Fruit fly (Drosophila melanogaster): ENCODE measurements around the gene LanB1.

The LanB1 gene

DNA sequence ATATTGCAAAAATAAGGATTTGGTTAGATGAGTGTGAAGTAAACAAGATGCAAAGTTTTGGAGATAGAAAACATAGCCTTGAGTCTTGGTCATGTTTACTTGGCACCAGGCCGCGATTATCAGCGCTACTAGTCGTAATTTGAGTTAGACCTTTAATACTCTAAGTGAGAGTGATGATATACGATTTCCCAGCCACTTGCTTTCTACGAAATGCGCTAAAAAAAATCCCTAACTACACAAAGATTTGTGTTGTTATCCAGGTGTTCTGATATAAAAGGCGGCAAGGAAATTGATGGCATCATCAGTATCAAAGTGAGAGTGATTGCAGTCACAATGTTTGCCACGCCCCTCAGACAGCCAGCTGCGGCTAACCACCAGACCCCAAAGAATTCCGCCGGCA lies 31.5 kb upstream of the LanB1 start, which contains the start of gene Uro:
TSS of gene Uro (plus strand) at position 301 of the 400 bp plus-strand sequence.
- no peak for TF ChIP-seq lz (GFP tag; optimal IDR thresholded peaks at IDR 0.05)

DNA sequence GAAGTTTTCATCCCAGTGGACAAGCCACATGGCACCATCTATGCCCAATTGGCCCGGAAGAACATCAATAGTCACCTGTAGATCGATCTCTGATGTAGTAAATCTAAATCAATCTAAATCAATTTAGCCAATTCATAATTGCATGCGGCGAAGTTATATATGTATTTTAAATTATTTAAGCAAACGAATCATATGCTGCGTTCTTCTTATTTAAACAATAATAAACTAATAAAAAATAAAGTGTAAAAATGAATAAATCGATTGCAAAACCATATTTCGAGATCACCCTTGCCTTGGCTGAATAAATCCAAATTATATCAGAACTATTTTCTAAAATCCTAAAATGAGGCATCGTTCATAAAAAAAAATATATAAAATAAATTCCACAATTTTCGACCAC lies 30.1 kb upstream of the LanB1 start, which contains the start of gene CG7164:
TSS of gene CG7164 (plus strand) at position 301 of the 400 bp plus-strand sequence.
- TF ChIP-seq ss (GFP tag; optimal IDR thresholded peaks at IDR 0.05) (no peak), Hr4 (GFP tag; optimal IDR thresholded peaks at IDR 0.05) (no peak)

DNA sequence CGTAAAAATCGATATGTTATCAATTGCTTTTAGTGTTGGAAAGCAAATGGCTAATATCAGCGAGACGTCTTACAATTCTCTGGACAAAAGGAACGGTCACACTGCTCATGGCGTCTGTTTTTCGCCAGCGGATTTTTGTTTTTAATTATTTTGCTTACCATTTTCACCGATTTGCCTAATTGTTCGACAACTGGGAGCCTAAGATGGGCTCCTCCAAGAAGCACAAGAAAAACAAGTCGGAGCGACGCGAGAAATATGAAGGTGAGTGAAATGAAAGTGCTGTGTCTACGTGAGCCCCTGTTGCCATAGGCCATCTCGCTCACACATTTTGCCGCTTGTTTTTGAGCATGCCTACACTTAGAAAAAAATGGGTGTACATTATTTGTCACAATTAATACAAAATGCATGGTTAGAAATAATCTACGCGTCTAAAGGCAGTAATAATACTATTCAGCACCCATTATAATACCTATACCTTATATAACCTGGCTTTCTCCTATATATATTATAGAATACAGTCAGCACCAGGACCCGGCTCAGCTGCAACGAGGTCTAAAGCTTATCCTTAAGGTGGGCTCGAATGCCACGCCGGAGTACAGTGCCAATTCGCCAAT lies 28.3 kb upstream of the LanB1 start, which contains the start of gene Brd7-9:
TSS of gene Brd7-9 (plus strand) at position 78 of the 614 bp plus-strand sequence.
- TF ChIP-seq OdsH (GFP tag; optimal IDR thresholded peaks at IDR 0.05) (peak; percentile 67), fkh (GFP tag; optimal IDR thresholded peaks at IDR 0.05) (no peak), CG10631 (GFP tag; optimal IDR thresholded peaks at IDR 0.05) (peak; percentile 61), CG3032 (tag; optimal IDR thresholded peaks at IDR 0.05) (peak; percentile 62), Eip93F (GFP tag; optimal IDR thresholded peaks at IDR 0.05) (peak; percentile 19), fd59A (GFP tag; optimal IDR thresholded peaks at IDR 0.05) (peak; percentile 43), CG32006 (GFP tag; optimal IDR thresholded peaks at IDR 0.05) (peak; percentile 77), dac (GFP tag; optimal IDR thresholded peaks at IDR 0.05) (no peak), CG6854 (GFP tag; optimal IDR thresholded peaks at IDR 0.05) (no peak), net (GFP tag; optimal IDR thresholded peaks at IDR 0.05) (peak; percentile 87), Gug (GFP tag; IDR thresholded peaks at IDR 0.05) (peak; percentile 67), salr (GFP tag; optimal IDR thresholded peaks at IDR 0.05) (peak in 1 of 2 experiments; percentile 28), CG8119 (GFP tag; IDR thresholded peaks at IDR 0.05) (peak; percentile 91), pdm3 (GFP tag; optimal IDR thresholded peaks at IDR 0.05) (peak; percentile 72), CG34406 (GFP tag; optimal IDR thresholded peaks at IDR 0.05) (peak; percentile 67), Blimp-1 (GFP tag; optimal IDR thresholded peaks at IDR 0.05) (no peak), svp (GFP tag) (peak; percentile 85), Ets96B (tag; optimal IDR thresholded peaks at IDR 0.05) (peak; percentile 72), CG8319 (GFP tag; optimal IDR thresholded peaks at IDR 0.05) (peak; percentile 18), Sox15 (GFP tag; optimal IDR thresholded peaks at IDR 0.05) (peak; percentile 28), achi (GFP tag; optimal IDR thresholded peaks at IDR 0.05) (peak; percentile 75), Eip78C (GFP tag) (peak; percentile 94), topi (GFP tag; optimal IDR thresholded peaks at IDR 0.05) (peak; percentile 77), Ets21C (GFP tag; optimal IDR thresholded peaks at IDR 0.05) (peak; percentile 31), CG31627 (GFP tag; optimal IDR thresholded peaks at IDR 0.05) (peak; percentile 70), Eip75B (GFP tag; optimal IDR thresholded peaks at IDR 0.05) (peak; percentile 69), CG6808 (GFP tag; optimal IDR thresholded peaks at IDR 0.05) (no peak), ss (GFP tag; optimal IDR thresholded peaks at IDR 0.05) (no peak), CG9139 (GFP tag; optimal IDR thresholded peaks at IDR 0.05) (no peak), acj6 (GFP tag; optimal IDR thresholded peaks at IDR 0.05) (peak; percentile 71), spab (GFP tag; optimal IDR thresholded peaks at IDR 0.05) (peak; percentile 50), CG7368 (GFP tag; optimal IDR thresholded peaks at IDR 0.05) (peak; percentile 73), CG11902 (GFP tag; optimal IDR thresholded peaks at IDR 0.05) (peak; percentile 40), CG1621 (tag; optimal IDR thresholded peaks at IDR 0.05) (peak; percentile 36), esn (GFP tag; optimal IDR thresholded peaks at IDR 0.05) (peak; percentile 80), dsx (GFP tag; optimal IDR thresholded peaks at IDR 0.05; ENCODE audit: poor library complexity, severe bottlenecking) (no peak), CG11762 (GFP tag; optimal IDR thresholded peaks at IDR 0.05; ENCODE audit: insufficient read depth) (peak; percentile 66), CG16779 (tag; optimal IDR thresholded peaks at IDR 0.05) (peak; percentile 50), Hr4 (GFP tag; optimal IDR thresholded peaks at IDR 0.05) (peak; percentile 75), eg (GFP tag; IDR thresholded peaks at IDR 0.05) (peak; percentile 92), CG6792 (GFP tag; optimal IDR thresholded peaks at IDR 0.05) (peak; percentile 67), Sox14 (GFP tag; optimal IDR thresholded peaks at IDR 0.05) (peak; percentile 74), CG6163 (GFP tag; IDR thresholded peaks at IDR 0.05) (peak; percentile 90), Hr39 (GFP tag; optimal IDR thresholded peaks at IDR 0.05) (peak; percentile 58), CG8632 (GFP tag; optimal IDR thresholded peaks at IDR 0.05) (peak; percentile 66)

Data from whole organism, prepupa.